Worm (Caenorhabditis elegans): ENCODE data around the gene Y22D7AL.16.

Y22D7AL.16 gene

DNA sequence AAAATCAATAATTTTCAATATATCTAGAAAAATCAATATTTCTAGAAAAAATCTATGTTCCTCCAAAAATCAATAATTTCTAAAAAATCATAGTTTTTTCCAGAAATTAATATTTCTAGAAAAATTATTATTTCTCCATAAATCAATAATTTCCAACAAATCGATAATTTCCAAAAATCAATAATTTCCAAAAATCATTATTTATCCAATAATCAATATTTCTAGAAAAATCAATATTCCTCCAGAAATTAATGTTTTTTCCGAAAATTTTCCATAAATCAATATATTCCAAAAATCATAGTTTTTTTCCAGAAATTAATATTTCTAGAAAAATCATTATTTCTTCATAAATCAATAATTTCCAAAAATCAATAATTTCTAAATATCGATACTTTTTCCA is 2.0 kb downstream of the Y22D7AL.16 start:
- TF ChIP-seq Y53G8AR.9 (GFP tag; conservative IDR thresholded peaks at IDR 0.05), result no peak

- TF ChIP-seq rpc-1 (optimal IDR thresholded peaks at IDR 0.05), result no peak
- TF ChIP-seq rpc-1 (tag; optimal IDR thresholded peaks at IDR 0.05), result peak; percentile 56
- peak; percentile 70 for TF ChIP-seq tbp1 (GFP tag; optimal IDR thresholded peaks at IDR 0.05)
- TF ChIP-seq attf-6 (GFP tag; IDR thresholded peaks at IDR 0.05), result no peak
Observed at ce11 chrIII:1662405-1662804, 2.6 kb downstream of the Y22D7AL.16 start.

DNA sequence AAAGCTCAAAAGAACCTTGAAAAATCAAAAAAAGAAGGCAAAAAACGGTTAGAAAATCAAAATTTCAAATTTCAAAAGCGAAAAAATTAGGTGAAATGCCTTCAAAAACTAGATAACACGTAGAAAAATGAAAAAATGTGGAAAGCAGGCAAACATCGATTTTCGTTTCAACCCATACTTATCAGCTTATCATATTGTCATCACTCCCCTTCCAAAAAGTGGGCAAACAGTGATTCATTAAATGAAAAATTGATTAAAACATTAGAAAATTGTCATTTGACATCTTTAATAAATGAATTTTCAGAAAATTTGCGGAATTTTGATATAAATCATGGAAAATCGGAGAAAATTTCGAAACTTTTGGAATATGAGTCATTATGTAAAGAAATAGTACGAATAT is 4.0 kb downstream of the Y22D7AL.16 start:
- TF ChIP-seq lin-54 (GFP tag; optimal IDR thresholded peaks at IDR 0.05) (no peak), K12H6.12 (tag; optimal IDR thresholded peaks at IDR 0.05) (no peak), mel-28 (tag; optimal IDR thresholded peaks at IDR 0.05; ENCODE audit: borderline replicate concordance) (no peak), nhr-120 (GFP tag; IDR thresholded peaks at IDR 0.05) (no peak), mes-4 (tag; optimal IDR thresholded peaks at IDR 0.05) (no peak), tbp1 (GFP tag; optimal IDR thresholded peaks at IDR 0.05) (no peak), nhr-80 (tag; optimal IDR thresholded peaks at IDR 0.05) (peak; percentile 40), ama-1 (optimal IDR thresholded peaks at IDR 0.05) (no peak), ama-1 (GFP tag; optimal IDR thresholded peaks at IDR 0.05) (no peak)

DNA sequence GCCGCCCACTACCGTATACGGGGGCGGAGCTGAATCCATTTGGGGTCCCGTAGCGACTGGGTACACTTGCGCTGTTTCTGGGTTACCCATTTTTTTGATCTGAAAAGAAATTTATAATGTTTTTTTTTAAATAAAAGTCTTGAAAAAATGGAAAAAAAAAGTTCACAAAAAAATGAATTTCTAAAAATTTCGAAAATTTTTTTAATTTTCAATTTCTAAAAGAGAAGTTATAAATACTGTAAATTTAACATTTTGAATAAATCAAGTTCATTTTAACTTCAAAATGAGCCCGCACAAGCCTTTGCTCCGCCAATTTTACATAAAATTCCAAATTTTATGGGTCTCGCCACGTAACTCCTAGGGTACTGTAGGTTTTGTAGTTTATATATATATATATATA is 5.3 kb downstream of the Y22D7AL.16 start, which contains the start of gene Y22D7AL.15:
Gene Y22D7AL.15, minus strand, starts transcription at position 101 of the 400 bp plus-strand sequence.
- TF ChIP-seq Y53F4B.3 (GFP tag; IDR thresholded peaks at IDR 0.05) (no peak), F23B12.7 (tag; optimal IDR thresholded peaks at IDR 0.05; ENCODE audit: insufficient read depth) (no peak), efl-1 (GFP tag; optimal IDR thresholded peaks at IDR 0.05) (no peak), rec-8 (tag; optimal IDR thresholded peaks at IDR 0.05) (no peak), lag-1 (GFP tag; IDR thresholded peaks at IDR 0.05) (no peak), xnd-1 (tag; optimal IDR thresholded peaks at IDR 0.05) (no peak), F57C9.4 (tag; optimal IDR thresholded peaks at IDR 0.05) (no peak)

DNA sequence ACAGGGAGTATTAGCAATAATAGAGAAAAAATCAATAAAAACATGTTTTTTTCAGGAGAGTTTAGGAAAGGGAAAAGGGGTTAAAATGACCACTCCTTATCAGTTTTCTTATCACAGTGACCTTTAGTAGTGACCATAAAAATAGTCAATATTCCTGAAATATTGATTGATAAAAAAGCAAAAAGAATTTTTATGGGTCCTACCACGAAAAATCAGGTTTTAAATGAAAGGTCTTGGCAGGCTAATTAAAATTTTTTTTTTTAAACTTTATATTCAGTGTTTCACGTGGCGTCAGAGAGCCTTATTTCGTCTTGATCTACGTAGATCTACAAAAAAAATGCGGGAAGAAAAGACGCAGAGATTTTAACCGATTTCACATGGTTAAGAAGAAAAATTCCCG is 7.6 kb downstream of the Y22D7AL.16 start, which contains the start of gene cht-4:
Gene cht-4, minus strand, starts transcription at position 101 of the 400 bp plus-strand sequence.
- TF ChIP-seq tlf-1 (GFP tag; optimal IDR thresholded peaks at IDR 0.05) (no peak), lin-35 (GFP tag; optimal IDR thresholded peaks at IDR 0.05) (no peak), pha-4 (tag; optimal IDR thresholded peaks at IDR 0.05) (no peak), chd-7 (tag; optimal IDR thresholded peaks at IDR 0.05) (no peak), B0019.2 (GFP tag; conservative IDR thresholded peaks at IDR 0.05) (no peak), madf-3 (GFP tag; IDR thresholded peaks at IDR 0.05) (no peak), hsf-1 (GFP tag; IDR thresholded peaks at IDR 0.05) (no peak), dpl-1 (GFP tag; optimal IDR thresholded peaks at IDR 0.05) (no peak), cebp-2 (GFP tag; IDR thresholded peaks at IDR 0.05) (no peak), madf-10 (tag; optimal IDR thresholded peaks at IDR 0.05) (no peak)

DNA sequence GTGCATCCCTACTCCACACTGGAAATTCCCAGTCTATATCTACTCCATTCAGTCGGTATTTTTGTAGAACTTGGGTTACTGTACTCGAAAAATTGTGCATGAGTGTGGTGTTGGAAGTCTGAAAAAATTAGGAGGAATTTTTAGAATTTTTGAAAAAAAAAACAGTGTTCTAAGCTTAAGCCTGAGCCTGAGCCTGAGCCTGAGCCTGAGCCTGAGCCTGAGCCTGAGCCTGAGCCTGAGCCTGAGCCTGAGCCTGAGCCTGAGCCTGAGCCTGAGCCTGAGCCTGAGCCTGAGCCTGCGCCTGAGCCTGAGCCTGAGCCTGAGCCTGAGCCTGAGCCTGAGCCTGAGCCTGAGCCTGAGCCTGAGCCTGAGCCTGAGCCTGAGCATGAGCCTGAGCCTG is 8.7 kb downstream of the Y22D7AL.16 start:
- peak; percentile 91 for TF ChIP-seq egrh-3 (GFP tag; IDR thresholded peaks at IDR 0.05)

- no peak for TF ChIP-seq snpc-1.3 (tag; optimal IDR thresholded peaks at IDR 0.05; ENCODE audit: insufficient read depth)
Observed at ce11 chrIII:1652925-1653324, 12.1 kb downstream of the Y22D7AL.16 start.
